Worm (Caenorhabditis elegans): ENCODE data around the gene F41G3.3.

F41G3.3 gene

ce11 chrII:6800104-6800711, 43.9 kb downstream of the F41G3.3 start, which contains the start of gene F31E8.4:
TSS of gene F31E8.4 (minus strand) at chrII:6800154.
- peak; percentile 69 for TF ChIP-seq pqm-1 (tag; optimal IDR thresholded peaks at IDR 0.05)
- no peak for TF ChIP-seq fkh-2 (tag; optimal IDR thresholded peaks at IDR 0.05)
- TF ChIP-seq ZK546.5 (tag; optimal IDR thresholded peaks at IDR 0.05) = no peak
- no peak for TF ChIP-seq nhr-237 (tag; optimal IDR thresholded peaks at IDR 0.05)
- no peak for TF ChIP-seq elt-3 (tag; optimal IDR thresholded peaks at IDR 0.05)
- peak; percentile 68 for TF ChIP-seq pha-4 (tag; optimal IDR thresholded peaks at IDR 0.05)
- no peak for TF ChIP-seq tbx-2 (tag; optimal IDR thresholded peaks at IDR 0.05)
- no peak for TF ChIP-seq snpc-4 (tag; optimal IDR thresholded peaks at IDR 0.05)
- TF ChIP-seq nhr-43 (tag; optimal IDR thresholded peaks at IDR 0.05; ENCODE audit: poor library complexity, severe bottlenecking) = no peak
- TF ChIP-seq nhr-11 (tag; optimal IDR thresholded peaks at IDR 0.05) = no peak
- TF ChIP-seq egl-5 (tag; optimal IDR thresholded peaks at IDR 0.05) = peak; percentile 10
- TF ChIP-seq nfya-1 (tag; optimal IDR thresholded peaks at IDR 0.05; ENCODE audit: insufficient read depth) = peak; percentile 4
- peak; percentile 46 for TF ChIP-seq hmg-11 (tag; optimal IDR thresholded peaks at IDR 0.05)
- TF ChIP-seq ceh-28 (tag; optimal IDR thresholded peaks at IDR 0.05) = no peak
- TF ChIP-seq lin-39 (tag; optimal IDR thresholded peaks at IDR 0.05) = no peak
- no peak for TF ChIP-seq nhr-25 (tag; optimal IDR thresholded peaks at IDR 0.05)
- TF ChIP-seq fos-1 (tag; optimal IDR thresholded peaks at IDR 0.05) = no peak
- no peak for TF ChIP-seq daf-12 (tag; optimal IDR thresholded peaks at IDR 0.05)
- no peak for TF ChIP-seq skn-1 (tag; optimal IDR thresholded peaks at IDR 0.05)
- TF ChIP-seq nhr-28 (tag; optimal IDR thresholded peaks at IDR 0.05) = no peak
- no peak for TF ChIP-seq lsy-12 (tag; optimal IDR thresholded peaks at IDR 0.05)
- TF ChIP-seq nhr-12 (tag; optimal IDR thresholded peaks at IDR 0.05) = no peak
- no peak for TF ChIP-seq nhr-67 (tag; optimal IDR thresholded peaks at IDR 0.05)
- TF ChIP-seq elt-1 (tag; optimal IDR thresholded peaks at IDR 0.05) = no peak
- TF ChIP-seq zag-1 (tag; optimal IDR thresholded peaks at IDR 0.05) = no peak
- no peak for TF ChIP-seq jun-1 (tag; optimal IDR thresholded peaks at IDR 0.05)
- no peak for TF ChIP-seq nhr-23 (tag; optimal IDR thresholded peaks at IDR 0.05)
- TF ChIP-seq unc-39 (tag; optimal IDR thresholded peaks at IDR 0.05) = no peak
- TF ChIP-seq mml-1 (tag; optimal IDR thresholded peaks at IDR 0.05) = no peak
- TF ChIP-seq lin-15B (tag; optimal IDR thresholded peaks at IDR 0.05) = peak; percentile 3
- TF ChIP-seq unc-62 (GFP tag; optimal IDR thresholded peaks at IDR 0.05) = no peak
- TF ChIP-seq ceh-16 (tag; optimal IDR thresholded peaks at IDR 0.05) = no peak
- TF ChIP-seq ceh-9 (tag; optimal IDR thresholded peaks at IDR 0.05) = no peak
- no peak for TF ChIP-seq eor-1 (tag; optimal IDR thresholded peaks at IDR 0.05)
- no peak for TF ChIP-seq mdl-1 (tag; optimal IDR thresholded peaks at IDR 0.05)
- no peak for TF ChIP-seq ceh-82 (tag; optimal IDR thresholded peaks at IDR 0.05)
- TF ChIP-seq sea-2 (GFP tag; optimal IDR thresholded peaks at IDR 0.05) = no peak
- TF ChIP-seq ztf-11 (tag; optimal IDR thresholded peaks at IDR 0.05) = no peak
- no peak for TF ChIP-seq ztf-4 (tag; optimal IDR thresholded peaks at IDR 0.05)
- peak; percentile 43 for TF ChIP-seq R02D3.7 (tag; optimal IDR thresholded peaks at IDR 0.05)
- no peak for TF ChIP-seq nhr-77 (tag; optimal IDR thresholded peaks at IDR 0.05)
- no peak for TF ChIP-seq fkh-10 (GFP tag; optimal IDR thresholded peaks at IDR 0.05)
- no peak for TF ChIP-seq nhr-76 (tag; optimal IDR thresholded peaks at IDR 0.05)
- TF ChIP-seq ama-1 (optimal IDR thresholded peaks at IDR 0.05) = no peak
- no peak for TF ChIP-seq egl-27 (tag; optimal IDR thresholded peaks at IDR 0.05)
- TF ChIP-seq aly-2 (tag; optimal IDR thresholded peaks at IDR 0.05) = no peak
- TF ChIP-seq elt-2 (tag; optimal IDR thresholded peaks at IDR 0.05) = peak; percentile 73
